Worm (Caenorhabditis elegans): ENCODE results near the gene K02D3.1.

The K02D3.1 gene

DNA sequence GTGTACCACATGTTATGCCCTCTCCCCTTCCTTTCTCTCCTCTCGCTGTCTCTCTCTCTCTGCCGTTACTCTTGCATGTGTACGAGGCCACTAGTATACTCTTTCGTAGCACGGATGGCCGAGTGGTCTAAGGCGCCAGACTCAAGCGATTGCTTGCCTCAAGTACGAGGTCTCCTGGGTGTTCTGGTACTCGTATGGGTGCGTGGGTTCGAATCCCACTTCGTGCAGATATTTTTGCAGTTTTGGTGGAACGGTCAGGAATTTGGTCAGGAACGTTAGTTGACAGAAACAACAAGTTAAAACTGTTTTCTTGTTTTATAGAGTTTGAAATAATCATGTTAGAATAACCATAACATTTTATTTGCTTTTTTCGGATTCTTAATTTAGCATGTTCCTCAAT, 41.3 kb upstream of the K02D3.1 start (continued):
- TF ChIP-seq pha-4 (tag; optimal IDR thresholded peaks at IDR 0.05) (peak; percentile 81), egl-5 (tag; optimal IDR thresholded peaks at IDR 0.05) (peak; percentile 89), eor-1 (tag; optimal IDR thresholded peaks at IDR 0.05) (no peak), lin-39 (tag; optimal IDR thresholded peaks at IDR 0.05) (peak; percentile 87), ZK546.5 (tag; optimal IDR thresholded peaks at IDR 0.05) (no peak), nhr-76 (tag; optimal IDR thresholded peaks at IDR 0.05) (peak; percentile 37), unc-39 (tag; optimal IDR thresholded peaks at IDR 0.05) (peak; percentile 27), ceh-16 (tag; optimal IDR thresholded peaks at IDR 0.05) (no peak), R02D3.7 (tag; optimal IDR thresholded peaks at IDR 0.05) (peak; percentile 38), sea-2 (GFP tag; optimal IDR thresholded peaks at IDR 0.05) (peak; percentile 58), ztf-11 (tag; optimal IDR thresholded peaks at IDR 0.05) (no peak)

DNA sequence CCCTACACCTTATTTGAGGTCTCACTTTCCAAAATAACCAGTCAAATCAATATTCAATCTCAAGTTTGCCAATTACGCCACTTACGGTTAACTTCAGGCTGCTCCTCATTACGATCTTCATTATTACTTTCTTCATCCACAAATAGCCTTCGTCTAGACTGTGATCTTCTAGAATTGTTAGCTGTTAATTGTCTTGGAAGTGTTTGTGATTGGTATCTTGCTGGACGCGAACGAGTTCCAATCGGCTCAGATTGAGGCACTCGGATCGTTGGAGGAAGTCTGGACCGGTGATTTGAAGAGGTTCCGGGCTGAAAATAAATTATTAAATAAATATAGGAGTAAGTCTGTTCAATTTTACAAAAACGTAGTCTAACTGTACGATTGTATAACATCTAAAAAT, 39.8 kb upstream of the K02D3.1 start:
- TF ChIP-seq zag-1 (tag; optimal IDR thresholded peaks at IDR 0.05) (no peak), egl-5 (tag; optimal IDR thresholded peaks at IDR 0.05) (no peak), pha-4 (tag; optimal IDR thresholded peaks at IDR 0.05) (no peak), ztf-11 (tag; optimal IDR thresholded peaks at IDR 0.05) (no peak), R02D3.7 (tag; optimal IDR thresholded peaks at IDR 0.05) (no peak)

DNA sequence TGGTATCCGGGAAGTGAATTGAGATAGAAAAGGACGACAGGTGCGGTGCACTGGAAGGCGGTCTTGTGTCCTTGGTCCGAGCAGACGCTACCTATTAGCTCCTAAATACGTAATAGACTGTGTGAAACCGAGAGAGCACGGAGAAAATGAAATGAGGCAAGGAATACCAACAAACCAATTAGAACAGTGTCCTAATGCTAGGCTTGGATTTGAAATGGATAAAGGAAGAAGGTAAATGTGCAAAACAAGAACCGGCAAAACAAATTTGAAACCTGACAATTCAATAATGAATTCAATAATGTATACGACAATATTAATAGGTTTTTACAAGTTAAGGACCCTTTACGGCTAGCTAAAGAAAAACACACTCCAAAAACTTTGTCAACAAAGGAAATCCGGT, 38.0 kb upstream of the K02D3.1 start, which contains the start of gene C04A11.2:
C04A11.2 (minus strand) TSS at position 101 of the 400 bp plus-strand sequence.
- no peak for TF ChIP-seq skn-1 (tag; optimal IDR thresholded peaks at IDR 0.05)
- no peak for TF ChIP-seq nhr-11 (tag; optimal IDR thresholded peaks at IDR 0.05)
- no peak for TF ChIP-seq tbx-2 (tag; optimal IDR thresholded peaks at IDR 0.05)
- TF ChIP-seq mml-1 (tag; optimal IDR thresholded peaks at IDR 0.05) = no peak
- TF ChIP-seq nfya-1 (tag; optimal IDR thresholded peaks at IDR 0.05; ENCODE audit: insufficient read depth) = no peak

DNA sequence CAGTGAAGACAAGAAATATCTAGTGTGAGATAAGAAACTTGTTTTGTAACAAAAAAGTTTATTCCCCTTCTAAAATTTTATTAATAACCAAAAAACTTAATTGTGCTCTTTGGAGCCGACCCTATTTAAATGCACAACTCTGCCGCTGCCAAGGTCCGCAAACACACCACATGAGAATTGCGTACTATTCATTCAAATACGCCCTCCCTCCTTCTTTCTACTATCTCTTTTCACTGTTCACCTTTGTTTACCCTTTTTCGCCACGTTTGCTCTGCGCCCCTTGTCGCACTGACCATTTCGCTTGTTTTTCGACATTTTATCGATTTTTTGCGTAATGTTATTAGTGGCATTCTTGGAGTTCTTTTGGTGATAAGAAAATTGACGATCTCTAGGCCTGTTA, 37.1 kb upstream of the K02D3.1 start:
- TF ChIP-seq fos-1 (tag; optimal IDR thresholded peaks at IDR 0.05) (no peak), jun-1 (tag; optimal IDR thresholded peaks at IDR 0.05) (peak; percentile 12), nhr-76 (tag; optimal IDR thresholded peaks at IDR 0.05) (no peak), ceh-28 (tag; optimal IDR thresholded peaks at IDR 0.05) (peak; percentile 54), mml-1 (tag; optimal IDR thresholded peaks at IDR 0.05) (no peak), elt-2 (tag; optimal IDR thresholded peaks at IDR 0.05) (peak; percentile 71), nfya-1 (tag; optimal IDR thresholded peaks at IDR 0.05; ENCODE audit: insufficient read depth) (peak; percentile 41), aly-2 (tag; optimal IDR thresholded peaks at IDR 0.05) (no peak), mdl-1 (tag; optimal IDR thresholded peaks at IDR 0.05) (no peak), pha-4 (tag; optimal IDR thresholded peaks at IDR 0.05) (peak; percentile 96), pqm-1 (tag; optimal IDR thresholded peaks at IDR 0.05) (peak; percentile 43), hmg-11 (tag; optimal IDR thresholded peaks at IDR 0.05) (peak; percentile 4)

DNA sequence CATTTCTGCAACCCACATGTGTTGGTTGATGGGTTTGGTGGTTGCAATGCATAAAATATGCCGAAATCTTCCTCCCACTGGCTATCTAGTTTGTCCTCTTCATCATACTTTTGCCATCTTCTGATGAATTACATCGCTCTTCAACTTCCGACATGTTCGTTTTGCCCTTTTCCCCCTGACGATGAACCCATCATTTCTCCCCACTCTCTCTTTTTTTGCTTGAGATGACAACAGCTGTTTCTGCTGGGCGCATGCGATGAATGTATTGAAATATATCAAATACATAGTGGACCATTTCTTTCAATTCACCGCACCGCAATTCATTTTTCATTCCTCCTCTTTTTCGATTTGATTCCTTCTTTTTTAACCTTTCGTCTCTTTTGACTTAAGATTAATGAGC, 35.7 kb upstream of the K02D3.1 start:
- TF ChIP-seq nhr-67 (tag; optimal IDR thresholded peaks at IDR 0.05) (no peak), lin-39 (tag; optimal IDR thresholded peaks at IDR 0.05) (peak; percentile 44)

DNA sequence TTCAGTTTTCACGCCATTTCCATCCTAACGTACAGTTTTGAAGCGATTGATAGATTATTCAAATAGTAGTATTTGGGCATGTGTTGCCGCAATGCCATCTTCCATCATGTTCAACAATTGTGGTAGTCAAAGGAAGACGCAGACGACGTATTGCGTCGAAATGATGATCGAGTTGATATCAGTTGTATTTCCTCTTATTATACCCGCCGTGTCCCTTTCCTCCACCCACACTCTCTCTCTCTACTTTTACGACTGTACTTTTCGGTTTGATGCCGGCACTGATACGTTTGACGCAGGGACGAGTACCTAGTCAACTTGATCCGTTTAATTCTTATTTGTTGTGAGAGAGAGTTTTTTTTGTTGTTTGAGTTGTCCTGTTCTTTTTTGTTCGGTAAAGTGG, 34.1 kb upstream of the K02D3.1 start:
- TF ChIP-seq nhr-237 (tag; optimal IDR thresholded peaks at IDR 0.05) = no peak
- TF ChIP-seq nhr-11 (tag; optimal IDR thresholded peaks at IDR 0.05) = no peak
- TF ChIP-seq aly-2 (tag; optimal IDR thresholded peaks at IDR 0.05) = no peak
- peak; percentile 73 for TF ChIP-seq elt-2 (tag; optimal IDR thresholded peaks at IDR 0.05)
- peak; percentile 56 for TF ChIP-seq pqm-1 (tag; optimal IDR thresholded peaks at IDR 0.05)
- TF ChIP-seq snpc-4 (tag; optimal IDR thresholded peaks at IDR 0.05) = peak; percentile 1
- TF ChIP-seq mml-1 (tag; optimal IDR thresholded peaks at IDR 0.05) = no peak
- no peak for TF ChIP-seq skn-1 (tag; optimal IDR thresholded peaks at IDR 0.05)
- TF ChIP-seq pha-4 (tag; optimal IDR thresholded peaks at IDR 0.05) = peak; percentile 24
- TF ChIP-seq nhr-12 (tag; optimal IDR thresholded peaks at IDR 0.05) = no peak
- no peak for TF ChIP-seq ama-1 (optimal IDR thresholded peaks at IDR 0.05)

DNA sequence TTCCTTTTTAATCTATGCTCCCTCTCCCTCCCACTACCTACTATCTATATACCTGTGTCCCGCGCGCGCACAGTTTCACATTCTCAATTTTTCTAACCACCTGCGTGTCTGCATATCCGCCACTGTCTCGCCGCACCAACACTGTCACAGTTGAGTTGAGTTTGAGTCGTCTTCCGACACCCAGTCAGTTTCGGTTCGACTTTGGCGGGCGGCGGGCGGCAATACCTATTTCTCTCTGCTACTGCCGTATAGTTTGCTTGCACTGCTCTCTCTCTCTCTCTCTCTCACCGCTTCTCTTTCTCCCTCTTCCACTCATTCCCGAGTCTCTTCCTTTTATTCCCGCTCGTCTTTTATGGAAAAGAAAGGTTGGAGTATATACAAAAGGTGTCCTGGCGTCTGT, 31.3 kb upstream of the K02D3.1 start:
- TF ChIP-seq pha-4 (tag; optimal IDR thresholded peaks at IDR 0.05) (peak; percentile 37), elt-2 (tag; optimal IDR thresholded peaks at IDR 0.05) (peak; percentile 40), nhr-23 (tag; optimal IDR thresholded peaks at IDR 0.05) (peak; percentile 51), jun-1 (tag; optimal IDR thresholded peaks at IDR 0.05) (peak; percentile 13), nhr-25 (tag; optimal IDR thresholded peaks at IDR 0.05) (peak; percentile 7), ztf-11 (tag; optimal IDR thresholded peaks at IDR 0.05) (no peak), hmg-11 (tag; optimal IDR thresholded peaks at IDR 0.05) (no peak), eor-1 (tag; optimal IDR thresholded peaks at IDR 0.05) (no peak)

Data from whole organism, L3 larva.